Worm (Caenorhabditis elegans): ENCODE data around the gene F21C10.4.

ce11 chrV:9173789-9174188 is 47.4 kb downstream of the F21C10.4 start, which contains the start of gene pqn-16:
- no peak for TF ChIP-seq nhr-25 (tag; optimal IDR thresholded peaks at IDR 0.05)
- TF ChIP-seq nhr-11 (tag; optimal IDR thresholded peaks at IDR 0.05): no peak
- TF ChIP-seq R02D3.7 (tag; optimal IDR thresholded peaks at IDR 0.05): no peak
- TF ChIP-seq unc-62 (GFP tag; optimal IDR thresholded peaks at IDR 0.05): no peak
- TF ChIP-seq nhr-43 (tag; optimal IDR thresholded peaks at IDR 0.05; ENCODE audit: poor library complexity, severe bottlenecking): no peak
- no peak for TF ChIP-seq fkh-10 (GFP tag; optimal IDR thresholded peaks at IDR 0.05)
- no peak for TF ChIP-seq nhr-77 (tag; optimal IDR thresholded peaks at IDR 0.05)
- TF ChIP-seq nhr-76 (tag; optimal IDR thresholded peaks at IDR 0.05): no peak
- TF ChIP-seq ama-1 (optimal IDR thresholded peaks at IDR 0.05): no peak
- TF ChIP-seq nfya-1 (tag; optimal IDR thresholded peaks at IDR 0.05; ENCODE audit: insufficient read depth): no peak
